Fruit fly (Drosophila melanogaster) whole organism, embryonic: ENCODE results near the gene CG17930.

Experiments
- Abd-B ChIP-seq: fragments of 200-800 bp; sonication (Bioruptor generic); optimal IDR thresholded peaks from 2 replicates; lab custom pipeline; 2018; ENCODE audit warnings: missing biosample characterization, mild to moderate bottlenecking, missing genetic modification characterization, moderate library complexity
- Atf6 ChIP-seq: fragments of 200-800 bp; sonication (Bioruptor generic); IDR thresholded peaks from 2 replicates; pipeline ENCODE4 v1.3.6; 2022; ENCODE audit warnings: missing biosample characterization, missing genetic modification characterization
- Bdp1 ChIP-seq: fragments of 200-800 bp; sonication (Bioruptor generic); optimal IDR thresholded peaks from 3 replicates; lab custom pipeline; 2016; ENCODE audit warnings: missing biosample characterization, missing genetic modification characterization
- CG10274 ChIP-seq: fragments of 200-800 bp; sonication (Bioruptor generic); optimal IDR thresholded peaks from 3 replicates; lab custom pipeline; 2017; ENCODE audit warnings: missing biosample characterization, mild to moderate bottlenecking, missing genetic modification characterization
- CG11085 ChIP-seq: fragments of 200-800 bp; sonication (Bioruptor generic); IDR thresholded peaks from 2 replicates; pipeline ENCODE4 v1.3.6; 2022; ENCODE audit warnings: missing biosample characterization, missing genetic modification characterization
- CG11695 ChIP-seq: fragments of 200-800 bp; sonication (Bioruptor generic); IDR thresholded peaks from 3 replicates; pipeline ENCODE4 v1.3.6; 2022; ENCODE audit warnings: missing biosample characterization, missing genetic modification characterization
- CG13287 ChIP-seq: fragments of 200-800 bp; sonication (Bioruptor generic); IDR thresholded peaks from 2 replicates; pipeline ENCODE4 v1.3.6; 2022; ENCODE audit warnings: missing biosample characterization, missing genetic modification characterization; ENCODE audit not compliant: partially characterized antibody
- CG13424 ChIP-seq: fragments of 200-800 bp; sonication (Bioruptor generic); optimal IDR thresholded peaks from 2 replicates; lab custom pipeline; 2019; ENCODE audit warnings: missing biosample characterization, mild to moderate bottlenecking, missing genetic modification characterization, moderate library complexity
- CG15011 ChIP-seq: fragments of 200-800 bp; sonication (Bioruptor generic); optimal IDR thresholded peaks from 3 replicates; lab custom pipeline; 2018; ENCODE audit warnings: missing biosample characterization, mild to moderate bottlenecking, missing genetic modification characterization
- CG1529 ChIP-seq: fragments of 200-800 bp; sonication (Bioruptor generic); optimal IDR thresholded peaks from 3 replicates; lab custom pipeline; 2018; ENCODE audit warnings: missing biosample characterization, missing genetic modification characterization
- CG1602 ChIP-seq: fragments of 200-800 bp; sonication (Bioruptor generic); optimal IDR thresholded peaks from 3 replicates; lab custom pipeline; 2016; ENCODE audit warnings: missing biosample characterization, missing genetic modification characterization
- CG3065 ChIP-seq: fragments of 200-800 bp; sonication (Bioruptor generic); optimal IDR thresholded peaks from 2 replicates; lab custom pipeline; 2016; ENCODE audit warnings: missing biosample characterization, missing genetic modification characterization
- CG33557 ChIP-seq: fragments of 200-800 bp; sonication (Bioruptor generic); optimal IDR thresholded peaks from 2 replicates; lab custom pipeline; 2019; ENCODE audit warnings: missing biosample characterization, mild to moderate bottlenecking, missing genetic modification characterization, moderate library complexity
- CG43689 ChIP-seq: fragments of 200-800 bp; sonication (Bioruptor generic); IDR thresholded peaks from 2 replicates; pipeline ENCODE4 v1.3.6; 2022; ENCODE audit warnings: missing biosample characterization, missing genetic modification characterization
- CG6254 ChIP-seq: fragments of 200-800 bp; sonication (Bioruptor generic); optimal IDR thresholded peaks from 3 replicates; lab custom pipeline; 2017; ENCODE audit warnings: mild to moderate bottlenecking, missing biosample characterization, missing genetic modification reagents, missing genetic modification characterization
- CG6765 ChIP-seq: fragments of 200-800 bp; sonication (Bioruptor generic); optimal IDR thresholded peaks from 3 replicates; lab custom pipeline; 2017; ENCODE audit warnings: missing biosample characterization, mild to moderate bottlenecking, missing genetic modification characterization
- CG8089 ChIP-seq: fragments of 200-800 bp; sonication (Bioruptor generic); optimal IDR thresholded peaks from 3 replicates; lab custom pipeline; 2016; ENCODE audit warnings: missing biosample characterization, missing genetic modification characterization
- CG8924 ChIP-seq: fragments of 200-800 bp; optimal IDR thresholded peaks from 3 replicates; lab custom pipeline; 2019; ENCODE audit warnings: missing biosample characterization, mild to moderate bottlenecking, missing genetic modification characterization, moderate library complexity
- CG9609 ChIP-seq: fragments of 200-800 bp; sonication (Bioruptor generic); optimal IDR thresholded peaks from 3 replicates; lab custom pipeline; 2016; ENCODE audit warnings: missing biosample characterization, missing genetic modification characterization
- CG9727 ChIP-seq: fragments of 200-800 bp; sonication (Bioruptor generic); optimal IDR thresholded peaks from 3 replicates; lab custom pipeline; 2017; ENCODE audit warnings: missing biosample characterization, mild to moderate bottlenecking, missing genetic modification characterization
- CTCF ChIP-seq: fragments of 200-800 bp; sonication (Bioruptor generic); optimal IDR thresholded peaks from 2 replicates; lab custom pipeline; 2017; ENCODE audit warnings: missing biosample characterization, mild to moderate bottlenecking, missing genetic modification characterization, moderate library complexity
- Dfd ChIP-seq, 2 experiments: fragments of >200 bp; optimal IDR thresholded peaks; 2 replicates each; lab custom pipeline; 2017; ENCODE audit warnings: missing biosample characterization in 2 of 2, missing genetic modification characterization in 2 of 2
- H2.0 ChIP-seq: fragments of 200-800 bp; sonication (Bioruptor generic); IDR thresholded peaks from 2 replicates; pipeline ENCODE4 v1.3.6; 2022; ENCODE audit warnings: missing biosample characterization, missing genetic modification characterization
- Hmr ChIP-seq: fragments of 200-800 bp; sonication (Bioruptor generic); optimal IDR thresholded peaks from 3 replicates; lab custom pipeline; 2017; ENCODE audit warnings: mild to moderate bottlenecking, missing biosample characterization, missing genetic modification reagents, missing genetic modification characterization
- Lpt ChIP-seq: fragments of >200 bp; optimal IDR thresholded peaks from 2 replicates; lab custom pipeline; 2018; ENCODE audit warnings: missing biosample characterization, missing genetic modification characterization
- Nf-YC ChIP-seq: fragments of 200-800 bp; optimal IDR thresholded peaks from 3 replicates; lab custom pipeline; 2019; ENCODE audit warnings: missing biosample characterization, mild to moderate bottlenecking, missing genetic modification characterization, moderate library complexity
- Sox100B ChIP-seq: fragments of 200-800 bp; sonication (Bioruptor generic); optimal IDR thresholded peaks from 3 replicates; lab custom pipeline; 2018; ENCODE audit warnings: missing biosample characterization, mild to moderate bottlenecking, missing genetic modification characterization
- Taf1 ChIP-seq: fragments of 200-800 bp; sonication (Bioruptor generic); IDR thresholded peaks from 2 replicates; pipeline ENCODE4 v1.3.6; 2022; ENCODE audit warnings: missing biosample characterization, missing genetic modification characterization
- Tbp ChIP-seq: fragments of >200 bp; optimal IDR thresholded peaks from 2 replicates; lab custom pipeline; 2018; ENCODE audit warnings: missing biosample characterization, missing genetic modification characterization
- aop ChIP-seq: fragments of 200-800 bp; sonication (Bioruptor generic); IDR thresholded peaks from 2 replicates; pipeline ENCODE4 v1.3.6; 2022; ENCODE audit warnings: missing biosample characterization, missing genetic modification characterization
- cas ChIP-seq: fragments of 200-800 bp; sonication (Bioruptor generic); IDR thresholded peaks from 2 replicates; pipeline ENCODE4 v1.3.6; 2022; ENCODE audit warnings: missing biosample characterization, missing genetic modification characterization
- chif ChIP-seq, 2 experiments: fragments of 200-800 bp; sonication (Bioruptor generic); optimal IDR thresholded peaks; 3 replicates each; lab custom pipeline; 2016; ENCODE audit warnings: missing biosample characterization in 2 of 2, missing genetic modification characterization in 2 of 2
- dati ChIP-seq: fragments of 200-800 bp; sonication (Bioruptor generic); IDR thresholded peaks from 2 replicates; pipeline ENCODE4 v1.3.6; 2022; ENCODE audit warnings: missing biosample characterization, missing genetic modification characterization
- dm ChIP-seq: fragments of 200-800 bp; sonication (Bioruptor generic); optimal IDR thresholded peaks from 3 replicates; lab custom pipeline; 2016; ENCODE audit warnings: missing biosample characterization, missing genetic modification characterization
- mld ChIP-seq: fragments of 200-800 bp; sonication (Bioruptor generic); IDR thresholded peaks from 3 replicates; pipeline ENCODE4 v1.3.6; 2022; ENCODE audit warnings: missing biosample characterization, missing genetic modification characterization; ENCODE audit not compliant: partially characterized antibody
- peb ChIP-seq: fragments of 200-800 bp; sonication (Bioruptor generic); IDR thresholded peaks from 2 replicates; pipeline ENCODE4 v1.3.6; 2022; ENCODE audit warnings: missing biosample characterization, missing genetic modification characterization
- phol ChIP-seq: fragments of 200-800 bp; sonication (Bioruptor generic); optimal IDR thresholded peaks from 3 replicates; lab custom pipeline; 2018; ENCODE audit warnings: missing biosample characterization, mild to moderate bottlenecking, missing genetic modification characterization, moderate library complexity
- ranshi ChIP-seq: fragments of 200-800 bp; sonication (Bioruptor generic); IDR thresholded peaks from 2 replicates; pipeline ENCODE4 v1.3.6; 2022; ENCODE audit warnings: missing biosample characterization, missing genetic modification characterization
- schlank ChIP-seq: fragments of 200-800 bp; sonication (Bioruptor generic); optimal IDR thresholded peaks from 2 replicates; lab custom pipeline; 2018; ENCODE audit warnings: missing biosample characterization, mild to moderate bottlenecking, missing genetic modification characterization
- sens ChIP-seq: fragments of 200-800 bp; sonication (Bioruptor generic); peaks from one replicate; lab custom pipeline; 2016; ENCODE audit warnings: missing biosample characterization, missing genetic modification characterization
- tio ChIP-seq: fragments of 200-800 bp; sonication (Bioruptor generic); optimal IDR thresholded peaks from 2 replicates; lab custom pipeline; 2017; ENCODE audit warnings: missing biosample characterization, missing genetic modification characterization, inconsistent platforms
- tll ChIP-seq, 2 experiments: fragments of 200-800 bp in 1 of 2; fragments of >200 bp in 1 of 2; sonication (Bioruptor generic) in 1 of 2; optimal IDR thresholded peaks; 2 replicates each; lab custom pipeline; 2017 to 2019; ENCODE audit warnings: missing biosample characterization in 2 of 2, missing genetic modification characterization in 2 of 2, mild to moderate bottlenecking in 1 of 2, moderate library complexity in 1 of 2
- trem ChIP-seq: fragments of 200-800 bp; optimal IDR thresholded peaks from 3 replicates; lab custom pipeline; 2019; ENCODE audit warnings: missing biosample characterization, mild to moderate bottlenecking, missing genetic modification characterization, moderate library complexity
- ttk ChIP-seq: fragments of 200-800 bp; sonication (Bioruptor generic); IDR thresholded peaks from 2 replicates; pipeline ENCODE4 v2.1.2; 2022; ENCODE audit warnings: missing biosample characterization, missing genetic modification characterization
- unc-4 ChIP-seq: fragments of 200-800 bp; sonication (Bioruptor generic); IDR thresholded peaks from 2 replicates; pipeline ENCODE4 v1.3.6; 2022; ENCODE audit warnings: missing biosample characterization, missing genetic modification characterization; ENCODE audit not compliant: partially characterized antibody
- vvl ChIP-seq: fragments of 200-800 bp; sonication (Bioruptor generic); IDR thresholded peaks from 2 replicates; pipeline ENCODE4 v1.3.6; 2022; ENCODE audit warnings: missing biosample characterization, missing genetic modification characterization
- wor ChIP-seq: fragments of 200-800 bp; sonication (Bioruptor generic); IDR thresholded peaks from 2 replicates; pipeline ENCODE4 v1.3.6; 2022; ENCODE audit warnings: missing biosample characterization, missing genetic modification characterization
- zen ChIP-seq: fragments of 200-800 bp; sonication (Bioruptor generic); optimal IDR thresholded peaks from 3 replicates; lab custom pipeline; 2018; ENCODE audit warnings: missing biosample characterization, mild to moderate bottlenecking, missing genetic modification characterization, moderate library complexity

Gene CG17930

DNA sequence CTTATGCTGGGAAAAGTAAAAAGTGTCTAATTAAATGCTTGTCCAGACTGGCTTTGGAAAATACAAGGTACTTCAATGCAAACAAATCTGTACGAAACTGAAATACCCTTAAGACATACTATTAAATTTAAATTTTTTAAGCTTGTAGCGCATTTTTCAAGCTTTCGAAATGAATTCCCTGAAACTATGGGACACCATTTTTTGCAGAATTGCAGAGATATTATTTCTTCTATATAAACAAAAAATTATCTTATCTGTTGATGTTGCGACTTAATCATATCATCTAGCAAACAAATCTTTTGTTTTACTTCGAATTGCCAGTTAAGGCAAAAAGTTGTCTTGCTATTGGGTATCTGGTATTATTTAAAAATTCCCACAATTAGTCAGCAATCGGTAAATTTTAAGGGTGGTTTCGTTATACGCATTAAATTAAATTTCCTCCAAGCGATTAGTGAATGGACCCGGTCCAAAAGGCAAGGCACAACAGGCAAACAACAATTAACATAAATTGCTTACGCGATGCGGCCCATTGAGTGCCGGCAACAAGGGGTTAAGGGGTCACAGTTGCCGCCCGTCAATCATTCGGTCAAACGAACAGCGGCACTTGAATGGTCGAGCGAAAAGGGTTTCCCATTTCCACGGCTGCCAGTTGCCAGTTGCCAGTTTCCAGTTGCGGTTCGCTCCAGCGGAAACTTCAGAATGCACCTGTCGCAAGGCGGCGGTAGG is 8.8 kb downstream of the CG17930 start (continued):
- no peak for TF ChIP-seq tll (GFP tag; optimal IDR thresholded peaks at IDR 0.05; lab: Kevin White, UChicago)
- TF ChIP-seq Nf-YC (tag; lab: Kevin White, UChicago) = no peak
- TF ChIP-seq CG11085 (GFP tag; lab: Robert Waterston, UW) = no peak
- TF ChIP-seq, all 482 proteins: peak for 38

DNA sequence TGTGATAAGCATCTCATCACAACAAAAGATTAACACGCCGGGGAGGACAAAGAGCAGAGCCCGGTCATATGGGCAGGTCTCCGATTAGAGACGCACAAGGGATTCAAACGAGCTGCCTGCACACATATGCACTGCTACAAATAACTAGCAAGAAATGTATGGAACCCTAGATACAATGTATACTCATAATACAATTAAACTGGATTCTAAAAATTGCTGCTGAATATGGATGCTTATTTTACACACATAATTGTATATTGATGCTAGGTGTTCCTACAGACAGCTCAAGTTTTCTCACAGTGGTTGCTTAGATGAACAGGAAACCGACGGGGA is 9.4 kb downstream of the CG17930 start:
- TF ChIP-seq phol (tag; lab: Kevin White, UChicago) = peak; percentile 78
- TF ChIP-seq CG1602 (GFP tag; lab: Kevin White, UChicago) = peak; percentile 71
- peak; percentile 55 for TF ChIP-seq CG9609 (GFP tag; lab: Kevin White, UChicago)
- no peak for TF ChIP-seq Tbp (GFP tag; lab: Kevin White, UChicago)
- TF ChIP-seq mld = no peak
- TF ChIP-seq CG9727 = peak; percentile 84
- TF ChIP-seq CG6765 = no peak
- no peak for TF ChIP-seq schlank (tag; lab: Kevin White, UChicago)
- TF ChIP-seq CG10274 (GFP tag; lab: Kevin White, UChicago) = peak; percentile 31
- TF ChIP-seq CG15011 (GFP tag; lab: Kevin White, UChicago) = no peak
- peak in 1 of 2 experiments; percentile 66 for TF ChIP-seq tll (GFP tag; optimal IDR thresholded peaks at IDR 0.05; lab: Kevin White, UChicago)
- peak; percentile 37 for TF ChIP-seq CG3065 (GFP tag; lab: Kevin White, UChicago)
- TF ChIP-seq CG13424 (tag; lab: Kevin White, UChicago) = peak; percentile 9
- TF ChIP-seq H2.0 (GFP tag; lab: Robert Waterston, UW) = 0 out of 2 replicates have a peak, but pooled peaks have one; percentile 2
- no peak for TF ChIP-seq CTCF (GFP tag; lab: Kevin White, UChicago)
- peak; percentile 64 for TF ChIP-seq CG33557 (GFP tag; lab: Kevin White, UChicago)
- TF ChIP-seq peb (GFP tag; lab: Robert Waterston, UW) = 0 out of 2 replicates have a peak, but pooled peaks have one; percentile 20
- TF ChIP-seq Abd-B = no peak
- no peak for TF ChIP-seq unc-4 (GFP tag; lab: Robert Waterston, UW)
- no peak for TF ChIP-seq aop (GFP tag; lab: Robert Waterston, UW)
- no peak for TF ChIP-seq CG13287 (GFP tag; lab: Robert Waterston, UW)
- peak; percentile 42 for TF ChIP-seq Bdp1 (GFP tag; lab: Kevin White, UChicago)
- no peak for TF ChIP-seq CG8089 (GFP tag; lab: Kevin White, UChicago)
- TF ChIP-seq Taf1 (GFP tag; lab: Robert Waterston, UW) = no peak
- TF ChIP-seq sens = peak; percentile 97
- TF ChIP-seq dati (GFP tag; lab: Robert Waterston, UW) = 0 out of 2 replicates have a peak, but pooled peaks have one; percentile 27
- peak; percentile 62 for TF ChIP-seq vvl (GFP tag; lab: Robert Waterston, UW)
- TF ChIP-seq Sox100B = no peak
- TF ChIP-seq wor (GFP tag; lab: Robert Waterston, UW) = 0 out of 2 replicates have a peak, but pooled peaks have one; percentile 20
- TF ChIP-seq Hmr (GFP tag; lab: Kevin White, UChicago) = no peak
- TF ChIP-seq dm (GFP tag; lab: Kevin White, UChicago) = peak; percentile 10
- no peak for TF ChIP-seq CG43689 (GFP tag; lab: Robert Waterston, UW)
- TF ChIP-seq CG8924 (tag; lab: Kevin White, UChicago) = peak; percentile 76
- TF ChIP-seq tio = peak; percentile 39
- peak; percentile 95 for TF ChIP-seq zen (tag; lab: Kevin White, UChicago)
- 0 out of 2 replicates have a peak, but pooled peaks have one; percentile 6 for TF ChIP-seq cas (GFP tag; lab: Robert Waterston, UW)
- peak; percentile 40 for TF ChIP-seq trem (tag; lab: Kevin White, UChicago)
- peak; percentile 37; the same call in 1 of the 2 replicates for TF ChIP-seq ttk
- no peak for TF ChIP-seq Lpt
- TF ChIP-seq chif (GFP tag; optimal IDR thresholded peaks at IDR 0.05; lab: Kevin White, UChicago) = peak; percentile 65 to 80
- TF ChIP-seq Atf6 (GFP tag; lab: Robert Waterston, UW) = no peak
- TF ChIP-seq CG6254 = peak; percentile 72
- peak; percentile 2 for TF ChIP-seq CG1529
- TF ChIP-seq CG11695 = no peak
- 0 out of 2 replicates have a peak, but pooled peaks have one; percentile 50 for TF ChIP-seq ranshi
- no peak for TF ChIP-seq Dfd (GFP tag; optimal IDR thresholded peaks at IDR 0.05; lab: Kevin White, UChicago)
